Worm (Caenorhabditis elegans): Measurements from ENCODE around the gene C15C8.8.

ce11 chrV:12725893-12726292 lies 26.4 kb downstream of the C15C8.8 start, which contains the start of gene R11D1.12:
- TF ChIP-seq ama-1 (optimal IDR thresholded peaks at IDR 0.05) (no peak), ama-1 (GFP tag; optimal IDR thresholded peaks at IDR 0.05) (no peak), F52B5.7 (tag; optimal IDR thresholded peaks at IDR 0.05) (no peak), mes-4 (tag; optimal IDR thresholded peaks at IDR 0.05) (no peak), T26A5.8 (tag; optimal IDR thresholded peaks at IDR 0.05) (no peak), ceh-40 (GFP tag; IDR thresholded peaks at IDR 0.05) (no peak), B0336.3 (GFP tag; IDR thresholded peaks at IDR 0.05) (no peak), ztf-6 (GFP tag; IDR thresholded peaks at IDR 0.05) (no peak), chd-7 (tag; optimal IDR thresholded peaks at IDR 0.05) (no peak), nfya-2 (GFP tag; IDR thresholded peaks at IDR 0.05) (no peak)

Data from whole organism, young adult.